Worm (Caenorhabditis elegans) whole organism, L1 larva: ENCODE measurements around the gene nspd-9.

ENCODE experiments used
- C04F5.9 ChIP-seq: sonication (generic microtip); optimal IDR thresholded peaks from 2 replicates; lab custom pipeline; 2016; ENCODE audit warnings: missing genetic modification characterization, missing compliant biosample characterization
- C34B4.2 ChIP-seq: sonication (generic microtip); optimal IDR thresholded peaks from 2 replicates; lab custom pipeline; 2017; ENCODE audit warnings: mild to moderate bottlenecking, missing genetic modification characterization, missing compliant biosample characterization
- F16B12.6 ChIP-seq: fragments of 150-350 bp; optimal IDR thresholded peaks from 2 replicates; lab custom pipeline; 2014; ENCODE audit warnings: missing biosample characterization, missing genetic modification characterization
- aha-1 ChIP-seq: fragments of 150-350 bp; optimal IDR thresholded peaks from 2 replicates; lab custom pipeline; 2014; ENCODE audit warnings: missing biosample characterization, missing genetic modification characterization
- alr-1 ChIP-seq: fragments of 200-800 bp; sonication (Bioruptor generic); optimal IDR thresholded peaks from 2 replicates; lab custom pipeline; 2018; ENCODE audit warnings: borderline replicate concordance, mild to moderate bottlenecking, missing genetic modification characterization, missing compliant biosample characterization
- ceh-88 ChIP-seq: fragments of 200-800 bp; sonication (Bioruptor generic); IDR thresholded peaks from 2 replicates; pipeline ENCODE4 v1.3.6; 2022; ENCODE audit warnings: missing genetic modification characterization, missing compliant biosample characterization
- ces-1 ChIP-seq: fragments of 150-350 bp; optimal IDR thresholded peaks from 2 replicates; lab custom pipeline; 2014; ENCODE audit warnings: missing biosample characterization, missing genetic modification reagents, missing genetic modification characterization
- dsc-1 ChIP-seq: sonication (generic microtip); optimal IDR thresholded peaks from 2 replicates; lab custom pipeline; 2016; ENCODE audit warnings: mild to moderate bottlenecking, missing genetic modification characterization, missing compliant biosample characterization
- efl-1 ChIP-seq, 4 experiments: fragments of 150-350 bp; optimal IDR thresholded peaks in 3 of 4; peaks in 1 of 4; 1 replicate in 1 of 4; 2 replicates in 3 of 4; lab custom pipeline; 2014; ENCODE audit warnings: missing biosample characterization in 2 of 4, missing genetic modification characterization in 2 of 4, missing genetic modification reagents in 2 of 4
- efl-3 ChIP-seq: fragments of 200-800 bp; sonication (Bioruptor generic); optimal IDR thresholded peaks from 2 replicates; lab custom pipeline; 2018; ENCODE audit warnings: mild to moderate bottlenecking, missing genetic modification characterization, missing compliant biosample characterization
- egl-13 ChIP-seq: sonication (generic microtip); optimal IDR thresholded peaks from 2 replicates; lab custom pipeline; 2016; ENCODE audit warnings: missing genotype, missing genetic modification reagents, missing genetic modification characterization, missing compliant biosample characterization
- egl-27 ChIP-seq, 2 experiments: fragments of 150-350 bp in 1 of 2; sonication (generic microtip); optimal IDR thresholded peaks; 3 replicates each; lab custom pipeline; 2017 to 2018; ENCODE audit warnings: missing biosample characterization in 2 of 2, missing genetic modification characterization in 2 of 2, missing genetic modification reagents in 2 of 2
- ets-5 ChIP-seq: fragments of 200-800 bp; sonication (Bioruptor generic); IDR thresholded peaks from 2 replicates; pipeline ENCODE4 v1.3.6; 2022; ENCODE audit warnings: missing genetic modification characterization, missing compliant biosample characterization
- fkh-8 ChIP-seq: sonication (generic microtip); optimal IDR thresholded peaks from 2 replicates; lab custom pipeline; 2016; ENCODE audit warnings: mild to moderate bottlenecking, missing genetic modification characterization, missing compliant biosample characterization
- fos-1 ChIP-seq: fragments of 150-350 bp; optimal IDR thresholded peaks from 2 replicates; lab custom pipeline; 2014; ENCODE audit warnings: missing biosample characterization, missing genetic modification characterization
- grh-1 ChIP-seq: fragments of 200-800 bp; sonication (Bioruptor generic); IDR thresholded peaks from 2 replicates; pipeline ENCODE4 v1.3.6; 2022; ENCODE audit warnings: missing genetic modification reagents, missing genetic modification characterization, missing compliant biosample characterization
- hlh-17 ChIP-seq: fragments of 200-800 bp; sonication (Bioruptor generic); optimal IDR thresholded peaks from 2 replicates; lab custom pipeline; 2018; ENCODE audit warnings: missing genetic modification characterization, mild to moderate bottlenecking, missing compliant biosample characterization, moderate library complexity, borderline replicate concordance
- hpl-2 ChIP-seq: fragments of 150-350 bp; optimal IDR thresholded peaks from 2 replicates; lab custom pipeline; 2014; ENCODE audit warnings: missing biosample characterization, missing genetic modification reagents, missing genetic modification characterization
- irx-1 ChIP-seq: sonication (generic microtip); optimal IDR thresholded peaks from 2 replicates; lab custom pipeline; 2016; ENCODE audit warnings: missing genetic modification characterization, missing compliant biosample characterization
- isw-1 ChIP-seq: fragments of 200-800 bp; sonication (Bioruptor generic); IDR thresholded peaks from 2 replicates; pipeline ENCODE4 v1.3.6; 2022; ENCODE audit warnings: missing genetic modification characterization, missing compliant biosample characterization
- lin-13 ChIP-seq: fragments of 150-350 bp; optimal IDR thresholded peaks from 2 replicates; lab custom pipeline; 2014; ENCODE audit warnings: missing biosample characterization, missing genetic modification reagents, missing genetic modification characterization
- lir-3 ChIP-seq: sonication (generic microtip); optimal IDR thresholded peaks from 2 replicates; lab custom pipeline; 2016; ENCODE audit warnings: mild to moderate bottlenecking, missing genetic modification characterization, moderate library complexity, missing compliant biosample characterization; ENCODE audit not compliant: poor library complexity
- mab-9 ChIP-seq: fragments of 200-800 bp; sonication (Bioruptor generic); IDR thresholded peaks from 2 replicates; pipeline ENCODE4 v1.3.6; 2022; ENCODE audit warnings: missing genetic modification reagents, missing genetic modification characterization, missing compliant biosample characterization
- mdl-1 ChIP-seq, 2 experiments: fragments of 150-350 bp; optimal IDR thresholded peaks; 2 replicates each; lab custom pipeline; 2014 to 2017; ENCODE audit warnings: missing biosample characterization in 2 of 2, missing genetic modification characterization in 2 of 2, inconsistent platforms in 1 of 2
- mep-1 ChIP-seq: fragments of 150-350 bp; optimal IDR thresholded peaks from 2 replicates; lab custom pipeline; 2014; ENCODE audit warnings: missing biosample characterization, missing genetic modification characterization
- nhr-11 ChIP-seq: fragments of 150-350 bp; optimal IDR thresholded peaks from 2 replicates; lab custom pipeline; 2014; ENCODE audit warnings: missing biosample characterization, missing genetic modification characterization
- nhr-12 ChIP-seq: sonication (generic microtip); optimal IDR thresholded peaks from 2 replicates; lab custom pipeline; 2017; ENCODE audit warnings: missing biosample characterization, missing genetic modification characterization
- nhr-47 ChIP-seq: sonication (generic microtip); optimal IDR thresholded peaks from 2 replicates; lab custom pipeline; 2016; ENCODE audit warnings: mild to moderate bottlenecking, missing genetic modification characterization, moderate library complexity, missing compliant biosample characterization
- nhr-77 ChIP-seq: fragments of 150-350 bp; optimal IDR thresholded peaks from 2 replicates; lab custom pipeline; 2014; ENCODE audit warnings: missing biosample characterization, missing genetic modification characterization
- nhr-84 ChIP-seq: sonication (generic microtip); optimal IDR thresholded peaks from 2 replicates; lab custom pipeline; 2017; ENCODE audit warnings: missing biosample characterization, missing genetic modification characterization
- nhr-85 ChIP-seq: sonication (generic microtip); peaks from one replicate; lab custom pipeline; 2016; ENCODE audit warnings: missing genetic modification characterization, inconsistent platforms, missing compliant biosample characterization
- nhr-90 ChIP-seq: sonication (generic microtip); optimal IDR thresholded peaks from 2 replicates; lab custom pipeline; 2016; ENCODE audit warnings: mild to moderate bottlenecking, missing genetic modification characterization, missing compliant biosample characterization; ENCODE audit not compliant: poor library complexity
- pag-3 ChIP-seq: sonication (generic microtip); optimal IDR thresholded peaks from 2 replicates; lab custom pipeline; 2017; ENCODE audit warnings: missing genetic modification characterization, mild to moderate bottlenecking, missing compliant biosample characterization, antibody characterized with exemption, borderline replicate concordance; ENCODE audit not compliant: insufficient read depth
- pax-3 ChIP-seq: fragments of 200-800 bp; sonication (Bioruptor generic); optimal IDR thresholded peaks from 2 replicates; lab custom pipeline; 2018; ENCODE audit warnings: mild to moderate bottlenecking, missing genetic modification characterization, moderate library complexity, missing compliant biosample characterization
- pqm-1 ChIP-seq: sonication (generic microtip); optimal IDR thresholded peaks from 3 replicates; lab custom pipeline; 2017; ENCODE audit warnings: missing biosample characterization, missing genetic modification characterization
- rnt-1 ChIP-seq: sonication (generic microtip); optimal IDR thresholded peaks from 2 replicates; lab custom pipeline; 2016; ENCODE audit warnings: mild to moderate bottlenecking, missing genetic modification characterization, moderate library complexity, missing compliant biosample characterization
- snpc-4 ChIP-seq: fragments of 150-350 bp; optimal IDR thresholded peaks from 2 replicates; lab custom pipeline; 2014; ENCODE audit warnings: missing biosample characterization, missing genetic modification characterization
- snu-23 ChIP-seq: sonication (generic microtip); optimal IDR thresholded peaks from 2 replicates; lab custom pipeline; 2016; ENCODE audit warnings: missing genetic modification characterization, missing compliant biosample characterization
- sox-4 ChIP-seq: sonication (generic microtip); optimal IDR thresholded peaks from 2 replicates; lab custom pipeline; 2016; ENCODE audit warnings: missing genetic modification characterization, missing compliant biosample characterization
- tbx-2 ChIP-seq: sonication (generic microtip); optimal IDR thresholded peaks from 2 replicates; lab custom pipeline; 2016; ENCODE audit warnings: missing genetic modification characterization, missing compliant biosample characterization
- unc-130 ChIP-seq: fragments of 150-350 bp; optimal IDR thresholded peaks from 2 replicates; lab custom pipeline; 2017; ENCODE audit warnings: missing biosample characterization, missing genetic modification characterization, inconsistent platforms
- unc-30 ChIP-seq: sonication (generic microtip); optimal IDR thresholded peaks from 2 replicates; lab custom pipeline; 2017; ENCODE audit warnings: missing biosample characterization, missing genetic modification characterization
- vab-15 ChIP-seq: sonication (generic microtip); optimal IDR thresholded peaks from 2 replicates; lab custom pipeline; 2017; ENCODE audit warnings: missing genotype, mild to moderate bottlenecking, missing genetic modification characterization, missing compliant biosample characterization
- ztf-11 ChIP-seq, 2 experiments: sonication (generic microtip); optimal IDR thresholded peaks; 2 replicates each; lab custom pipeline; 2016 to 2017; ENCODE audit warnings: missing genetic modification characterization in 2 of 2, missing biosample characterization in 1 of 2, missing compliant biosample characterization in 1 of 2
- ztf-4 ChIP-seq: fragments of 150-350 bp; optimal IDR thresholded peaks from 2 replicates; lab custom pipeline; 2014; ENCODE audit warnings: missing biosample characterization, missing genetic modification characterization

nspd-9 gene

ce11 chrIII:4868643-4869042 lies 38.5 kb upstream of the nspd-9 start, which contains the start of the genes msd-4 and C35D10.3:
TSS of gene msd-4 (minus strand) at chrIII:4868743.
TSS of gene C35D10.3 (plus strand) at chrIII:4868921.
- TF ChIP-seq unc-130: no peak
- no peak for TF ChIP-seq F16B12.6 (tag; lab: Kevin White, UChicago)

ce11 chrIII:4866762-4867161 lies 36.7 kb upstream of the nspd-9 start, which contains the start of gene C35D10.17:
TSS of gene C35D10.17 (plus strand) at chrIII:4867062.
- TF ChIP-seq ztf-4 (tag; lab: Kevin White, UChicago) (no peak), egl-27 (tag; optimal IDR thresholded peaks at IDR 0.05; lab: Kevin White, UChicago) (no peak), alr-1 (no peak), C04F5.9 (no peak), ets-5 (no peak), ceh-88 (GFP tag; lab: Robert Waterston, UW) (no peak), isw-1 (no peak), lir-3 (tag; lab: Kevin White, UChicago) (no peak), nhr-12 (tag; lab: Kevin White, UChicago) (no peak)

DNA sequence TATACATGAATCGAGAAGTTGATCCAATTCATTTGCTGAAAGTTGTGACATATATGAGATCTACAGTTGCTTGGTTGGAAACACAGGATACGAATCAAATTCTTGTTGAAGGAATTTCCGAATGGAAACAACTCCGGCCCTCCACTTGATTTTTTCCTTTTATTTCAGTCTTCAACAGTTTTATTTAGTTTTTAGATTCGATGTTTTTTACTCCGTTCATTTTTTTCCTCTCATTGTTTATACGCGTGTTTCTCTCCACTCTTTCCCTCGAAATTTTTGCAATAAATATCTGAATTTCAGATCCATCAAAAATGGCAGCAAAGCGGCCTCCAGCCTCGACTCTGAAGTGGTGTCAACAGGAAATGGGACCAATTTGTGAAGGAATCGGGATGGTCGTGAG lies 33.0 kb upstream of the nspd-9 start, which contains the start of gene coq-8:
Gene coq-8, plus strand, starts transcription at position 301 of the 400 bp plus-strand sequence.
- TF ChIP-seq pqm-1 (tag; lab: Kevin White, UChicago) (no peak), mep-1 (tag; lab: Kevin White, UChicago) (no peak), tbx-2 (tag; lab: Kevin White, UChicago) (no peak), nhr-11 (no peak), vab-15 (tag; lab: Kevin White, UChicago) (no peak), unc-30 (tag; lab: Kevin White, UChicago) (no peak), ces-1 (GFP tag; lab: Kevin White, UChicago) (no peak), unc-130 (no peak), nhr-85 (no peak), grh-1 (GFP tag; lab: Robert Waterston, UW) (no peak), fos-1 (tag; lab: Kevin White, UChicago) (no peak), snu-23 (GFP tag; lab: Kevin White, UChicago) (no peak), mab-9 (GFP tag; lab: Robert Waterston, UW) (no peak)

ce11 chrIII:4861744-4862401 lies 31.8 kb upstream of the nspd-9 start, which contains the start of the genes C35D10.10 and C35D10.5:
TSS of gene C35D10.10 (minus strand) at chrIII:4861794.
TSS of gene C35D10.5 (plus strand) at chrIII:4862351.
- no peak for TF ChIP-seq snpc-4 (tag; lab: Kevin White, UChicago)
- no peak for TF ChIP-seq lin-13 (GFP tag; lab: Kevin White, UChicago)
- TF ChIP-seq mep-1 (tag; lab: Kevin White, UChicago): no peak
- no peak for TF ChIP-seq aha-1
- no peak for TF ChIP-seq efl-1 (optimal IDR thresholded peaks at IDR 0.05; lab: Kevin White, UChicago)
- peak in 1 of 2 experiments; percentile 27 for TF ChIP-seq efl-1 (GFP tag; optimal IDR thresholded peaks at IDR 0.05 in 1 of 2; lab: Kevin White, UChicago)
- no peak for TF ChIP-seq mdl-1 (tag; optimal IDR thresholded peaks at IDR 0.05; lab: Kevin White, UChicago)
- TF ChIP-seq ets-5: no peak
- TF ChIP-seq egl-13 (tag; lab: Kevin White, UChicago): no peak
- TF ChIP-seq nhr-84 (tag; lab: Kevin White, UChicago): no peak
- peak; percentile 42 for TF ChIP-seq nhr-47 (tag; lab: Kevin White, UChicago)
- no peak for TF ChIP-seq grh-1 (GFP tag; lab: Robert Waterston, UW)
- peak; percentile 7 for TF ChIP-seq dsc-1 (tag; lab: Kevin White, UChicago)
- no peak for TF ChIP-seq efl-3
- TF ChIP-seq hlh-17 (GFP tag; lab: Kevin White, UChicago): no peak
- TF ChIP-seq isw-1: no peak
- peak in 1 of 2 experiments; percentile 39 for TF ChIP-seq ztf-11 (tag; optimal IDR thresholded peaks at IDR 0.05; lab: Kevin White, UChicago)
- TF ChIP-seq nhr-77: no peak
- no peak for TF ChIP-seq pag-3 (tag; lab: Kevin White, UChicago)
- TF ChIP-seq nhr-90: peak; percentile 48
- TF ChIP-seq pqm-1 (tag; lab: Kevin White, UChicago): no peak
- no peak for TF ChIP-seq hpl-2
- peak; percentile 4 for TF ChIP-seq snu-23 (GFP tag; lab: Kevin White, UChicago)
- no peak for TF ChIP-seq sox-4 (tag; lab: Kevin White, UChicago)
- TF ChIP-seq alr-1: no peak
- no peak for TF ChIP-seq fkh-8 (tag; lab: Kevin White, UChicago)
- TF ChIP-seq irx-1 (tag; lab: Kevin White, UChicago): peak; percentile 33
- TF ChIP-seq rnt-1 (tag; lab: Kevin White, UChicago): peak; percentile 8
- no peak for TF ChIP-seq C34B4.2
- no peak for TF ChIP-seq pax-3 (tag; lab: Kevin White, UChicago)
